Worm (Caenorhabditis elegans) whole organism, L3 larva: ENCODE measurements around the gene grsp-4.

Experiments
- ceh-28 ChIP-seq: fragments of 150-350 bp; optimal IDR thresholded peaks from 2 replicates; lab custom pipeline; 2014; ENCODE audit warnings: missing biosample characterization, missing genetic modification reagents, missing genetic modification characterization
- pqm-1 ChIP-seq: fragments of 150-350 bp; optimal IDR thresholded peaks from 2 replicates; lab custom pipeline; 2017; ENCODE audit warnings: missing biosample characterization, missing genetic modification characterization, inconsistent platforms

- TF ChIP-seq pqm-1 (tag; lab: Kevin White, UChicago) (no peak), ceh-28 (tag; lab: Kevin White, UChicago) (no peak)
These were observed 51.2 kb downstream of the grsp-4 start, which contains the start of gene C12D5.3 for ce11 chrV:7675904-7676303.
